Worm (Caenorhabditis elegans): Measurements from ENCODE around the gene ham-3.

DNA sequence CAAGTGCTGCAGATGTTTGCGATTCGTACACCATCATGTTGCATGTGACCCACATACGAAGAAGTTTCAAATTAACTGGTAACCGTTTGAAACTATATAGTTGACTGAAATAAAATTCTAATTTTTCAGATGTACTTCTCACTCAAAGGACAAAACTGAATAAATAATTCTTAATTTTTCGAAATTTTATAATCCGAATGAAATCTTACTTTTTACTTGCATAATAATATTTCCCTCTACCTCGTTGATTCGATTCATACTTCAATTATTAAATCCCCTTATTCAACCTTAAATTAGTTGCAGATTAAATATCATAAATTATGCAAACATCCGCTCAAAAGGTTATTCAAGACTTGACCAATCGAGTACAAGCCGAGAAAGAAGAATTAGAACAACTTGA is 34.6 kb upstream of the ham-3 start, which contains the start of gene T16H12.2:
- no peak for TF ChIP-seq pha-4 (tag; optimal IDR thresholded peaks at IDR 0.05)
- no peak for TF ChIP-seq unc-62 (GFP tag; optimal IDR thresholded peaks at IDR 0.05)
- TF ChIP-seq elt-3 (tag; optimal IDR thresholded peaks at IDR 0.05): no peak
- no peak for TF ChIP-seq snpc-4 (tag; optimal IDR thresholded peaks at IDR 0.05)
